Fruit fly (Drosophila melanogaster) whole organism, pupa: ENCODE measurements around the gene CG7739.

Experiments used
- CG10348 ChIP-seq: fragments of 200-800 bp; sonication (Bioruptor generic); IDR thresholded peaks from 2 replicates; pipeline ENCODE4 v1.3.6; 2022; ENCODE audit warnings: missing biosample characterization, missing genetic modification characterization
- CG12605 ChIP-seq: fragments of 200-800 bp; sonication (Bioruptor generic); IDR thresholded peaks from 2 replicates; pipeline ENCODE4 v1.3.6; 2022; ENCODE audit warnings: missing biosample characterization, missing genetic modification characterization
- CG13204 ChIP-seq: fragments of 200-800 bp; sonication (Bioruptor generic); optimal IDR thresholded peaks from 2 replicates; lab custom pipeline; 2018; ENCODE audit warnings: missing biosample characterization, mild to moderate bottlenecking, missing genetic modification characterization, moderate library complexity
- CG14655 ChIP-seq: fragments of 200-800 bp; sonication (Bioruptor generic); optimal IDR thresholded peaks from 3 replicates; lab custom pipeline; 2017; ENCODE audit warnings: mild to moderate bottlenecking, missing biosample characterization, missing genetic modification reagents, missing genetic modification characterization
- CG15710 ChIP-seq: fragments of 200-800 bp; sonication (Bioruptor generic); optimal IDR thresholded peaks from 2 replicates; lab custom pipeline; 2018; ENCODE audit warnings: missing biosample characterization, mild to moderate bottlenecking, missing genetic modification characterization, moderate library complexity
- CG32121 ChIP-seq: fragments of 200-800 bp; sonication (Bioruptor generic); IDR thresholded peaks from 2 replicates; pipeline ENCODE4 v1.3.6; 2022; ENCODE audit warnings: missing biosample characterization, missing genetic modification characterization
- CG34367 ChIP-seq: fragments of 200-800 bp; sonication (Bioruptor generic); optimal IDR thresholded peaks from 2 replicates; lab custom pipeline; 2018; ENCODE audit warnings: missing biosample characterization, mild to moderate bottlenecking, missing genetic modification characterization
- CG4496 ChIP-seq: fragments of 200-800 bp; sonication (Bioruptor generic); IDR thresholded peaks from 3 replicates; pipeline ENCODE4 v1.3.6; 2022; ENCODE audit warnings: missing biosample characterization, missing genetic modification characterization
- CG8301 ChIP-seq: fragments of 200-800 bp; sonication (Bioruptor generic); optimal IDR thresholded peaks from 2 replicates; lab custom pipeline; 2018; ENCODE audit warnings: missing biosample characterization, mild to moderate bottlenecking, missing genetic modification characterization
- CG9948 ChIP-seq: fragments of 200-800 bp; sonication (Bioruptor generic); optimal IDR thresholded peaks from 2 replicates; lab custom pipeline; 2018; ENCODE audit warnings: missing biosample characterization, mild to moderate bottlenecking, missing genetic modification characterization, moderate library complexity
- D1 ChIP-seq: fragments of 200-800 bp; sonication (Bioruptor generic); optimal IDR thresholded peaks from 2 replicates; lab custom pipeline; 2018; ENCODE audit warnings: missing biosample characterization, mild to moderate bottlenecking, missing genetic modification characterization, moderate library complexity
- EcR ChIP-seq: fragments of 200-800 bp; sonication (Bioruptor generic); optimal IDR thresholded peaks from 3 replicates; lab custom pipeline; 2019; ENCODE audit warnings: missing biosample characterization, missing genetic modification characterization, mild to moderate bottlenecking, moderate library complexity, missing genetic modification reagents
- Ets98B ChIP-seq: fragments of 200-800 bp; sonication (Bioruptor generic); IDR thresholded peaks from 2 replicates; pipeline ENCODE4 v1.3.6; 2022; ENCODE audit warnings: missing biosample characterization, missing genetic modification characterization
- Pif1A ChIP-seq: fragments of 200-800 bp; sonication (Bioruptor generic); optimal IDR thresholded peaks from 3 replicates; lab custom pipeline; 2016; ENCODE audit warnings: missing biosample characterization, missing genetic modification characterization
- Pif1B ChIP-seq: fragments of 200-800 bp; sonication (Bioruptor generic); optimal IDR thresholded peaks from 3 replicates; lab custom pipeline; 2016; ENCODE audit warnings: missing biosample characterization, missing genetic modification characterization
- Snoo ChIP-seq: fragments of 200-800 bp; sonication (Bioruptor generic); optimal IDR thresholded peaks from 3 replicates; lab custom pipeline; 2017; ENCODE audit warnings: missing biosample characterization, mild to moderate bottlenecking, missing genetic modification characterization, inconsistent platforms
- fd96Ca ChIP-seq: fragments of 200-800 bp; sonication (Bioruptor generic); IDR thresholded peaks from 3 replicates; pipeline ENCODE4 v1.3.6; 2022; ENCODE audit warnings: missing biosample characterization, missing genetic modification characterization
- gl ChIP-seq: fragments of 200-800 bp; sonication (Bioruptor generic); optimal IDR thresholded peaks from 2 replicates; lab custom pipeline; 2018; ENCODE audit warnings: missing biosample characterization, mild to moderate bottlenecking, missing genetic modification characterization
- rn ChIP-seq: fragments of 200-800 bp; sonication (Bioruptor generic); IDR thresholded peaks from 2 replicates; pipeline ENCODE4 v1.3.6; 2022; ENCODE audit warnings: missing biosample characterization, missing genetic modification characterization

The CG7739 gene

dm6 chr3L:15513726-15514125 lies 49.1 kb downstream of the CG7739 start:
- TF ChIP-seq CG34367 (tag; lab: Kevin White, UChicago) (no peak), gl (tag; lab: Kevin White, UChicago) (no peak), CG4496 (GFP tag; lab: Robert Waterston, UW) (no peak), CG13204 (GFP tag; lab: Kevin White, UChicago) (no peak), CG9948 (no peak), fd96Ca (GFP tag; lab: Robert Waterston, UW) (no peak), Ets98B (GFP tag; lab: Robert Waterston, UW) (no peak), Snoo (tag; lab: Kevin White, UChicago) (no peak), CG32121 (GFP tag; lab: Robert Waterston, UW) (no peak)

dm6 chr3L:15513264-15513663 lies 49.6 kb downstream of the CG7739 start:
- no peak for TF ChIP-seq CG12605 (GFP tag; lab: Robert Waterston, UW)
- no peak for TF ChIP-seq CG8301 (tag; lab: Kevin White, UChicago)
- no peak for TF ChIP-seq CG13204 (GFP tag; lab: Kevin White, UChicago)
- TF ChIP-seq CG4496 (GFP tag; lab: Robert Waterston, UW): no peak
- no peak for TF ChIP-seq Pif1A
- no peak for TF ChIP-seq fd96Ca (GFP tag; lab: Robert Waterston, UW)
- no peak for TF ChIP-seq CG34367 (tag; lab: Kevin White, UChicago)
- TF ChIP-seq CG14655: no peak
- TF ChIP-seq EcR (GFP tag; lab: Kevin White, UChicago): no peak
- no peak for TF ChIP-seq CG10348 (GFP tag; lab: Robert Waterston, UW)
- TF ChIP-seq, all 21 proteins: peak for 0

DNA sequence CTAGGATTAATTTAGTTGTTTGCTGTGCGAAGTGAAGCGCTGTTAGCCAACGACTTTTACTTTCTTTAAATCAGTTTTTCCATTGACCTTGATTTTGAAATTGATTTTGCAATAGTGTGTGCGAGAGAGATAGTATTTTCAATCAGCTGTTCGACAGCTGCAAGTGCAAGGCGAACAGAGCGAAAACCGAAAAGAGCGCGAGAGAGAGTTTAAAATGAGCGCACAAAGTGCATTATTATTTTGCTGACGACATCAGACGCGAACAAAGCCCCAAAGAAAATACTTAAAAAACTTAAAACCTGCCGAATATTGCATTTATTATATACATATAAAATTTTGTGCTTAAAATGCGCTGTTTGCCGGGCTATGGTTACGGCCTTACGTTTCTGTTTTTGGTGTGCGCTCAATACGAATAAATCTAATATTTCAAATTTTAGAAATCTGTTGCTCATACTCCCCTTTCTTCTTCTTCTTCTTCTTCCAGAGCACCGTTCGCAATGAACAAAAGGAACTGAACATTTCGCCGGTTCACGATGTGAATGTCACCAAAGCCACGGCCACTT lies 51.1 kb downstream of the CG7739 start:
- TF ChIP-seq CG34367 (tag; lab: Kevin White, UChicago): no peak
- TF ChIP-seq D1 (tag; lab: Kevin White, UChicago): no peak
- TF ChIP-seq Pif1B (GFP tag; lab: Kevin White, UChicago): peak; percentile 32
- peak; percentile 68 for TF ChIP-seq EcR (GFP tag; lab: Kevin White, UChicago)
- peak; percentile 2 for TF ChIP-seq CG15710 (tag; lab: Kevin White, UChicago)

dm6 chr3L:15510787-15511186 lies 52.1 kb downstream of the CG7739 start, which contains the start of gene MsrA:
TSS of gene MsrA (plus strand) at chr3L:15511052.
- TF ChIP-seq CG12605 (GFP tag; lab: Robert Waterston, UW) (peak; percentile 30; the same call in 1 of the 2 replicates), Pif1A (peak; percentile 9), gl (tag; lab: Kevin White, UChicago) (peak; percentile 18), rn (GFP tag; lab: Robert Waterston, UW) (no peak), Pif1B (GFP tag; lab: Kevin White, UChicago) (peak; percentile 15), CG9948 (no peak), EcR (GFP tag; lab: Kevin White, UChicago) (peak; percentile 1)
